Worm (Caenorhabditis elegans) whole organism, young adult: ENCODE data around the gene aakg-5.

Experiments
- B0336.3 ChIP-seq: fragments of 200-800 bp; sonication (Bioruptor generic); IDR thresholded peaks from 2 replicates; pipeline ENCODE4 v1.3.6; 2022; ENCODE audit warnings: missing genetic modification characterization, missing compliant biosample characterization
- C06A6.2 ChIP-seq: fragments of 200-800 bp; sonication (Bioruptor generic); conservative IDR thresholded peaks from 2 replicates; pipeline ENCODE4 v1.3.6; 2022; ENCODE audit warnings: missing genetic modification characterization, missing compliant biosample characterization
- F23B12.7 ChIP-seq: sonication (generic microtip); optimal IDR thresholded peaks from 2 replicates; lab custom pipeline; 2017; ENCODE audit warnings: missing genetic modification characterization, mild to moderate bottlenecking, missing compliant biosample characterization, antibody characterized with exemption, moderate library complexity; ENCODE audit not compliant: insufficient read depth
- F33H1.4 ChIP-seq: fragments of 200-800 bp; sonication (Bioruptor generic); IDR thresholded peaks from 2 replicates; pipeline ENCODE4 v1.3.6; 2022; ENCODE audit warnings: missing genetic modification reagents, missing genetic modification characterization, missing compliant biosample characterization
- F37B4.10 ChIP-seq: fragments of 200-800 bp; sonication (Bioruptor generic); IDR thresholded peaks from 2 replicates; pipeline ENCODE4 v1.3.6; 2022; ENCODE audit warnings: missing genetic modification characterization, missing compliant biosample characterization
- T07F8.4 ChIP-seq: sonication (generic microtip); optimal IDR thresholded peaks from 2 replicates; lab custom pipeline; 2016; ENCODE audit warnings: mild to moderate bottlenecking, missing genetic modification characterization, moderate library complexity, missing compliant biosample characterization
- Y53F4B.3 ChIP-seq: fragments of 200-800 bp; sonication (Bioruptor generic); IDR thresholded peaks from 2 replicates; pipeline ENCODE4 v1.3.6; 2022; ENCODE audit warnings: missing genetic modification reagents, missing genetic modification characterization, missing compliant biosample characterization
- Y53G8AR.9 ChIP-seq: fragments of 200-800 bp; sonication (Bioruptor generic); conservative IDR thresholded peaks from 2 replicates; pipeline ENCODE4 v1.3.6; 2022; ENCODE audit warnings: missing genetic modification reagents, missing genetic modification characterization, missing compliant biosample characterization
- akir-1 ChIP-seq: fragments of 200-800 bp; sonication (Bioruptor generic); optimal IDR thresholded peaks from 2 replicates; lab custom pipeline; 2018; ENCODE audit warnings: mild to moderate bottlenecking, missing genetic modification characterization, moderate library complexity, missing compliant biosample characterization
- atf-7 ChIP-seq: sonication (generic microtip); optimal IDR thresholded peaks from 2 replicates; lab custom pipeline; 2017; ENCODE audit warnings: mild to moderate bottlenecking, missing genetic modification characterization, missing compliant biosample characterization
- ceh-27 ChIP-seq: fragments of 200-800 bp; sonication (Bioruptor generic); optimal IDR thresholded peaks from 2 replicates; lab custom pipeline; 2018; ENCODE audit warnings: mild to moderate bottlenecking, missing genetic modification characterization, moderate library complexity, missing compliant biosample characterization
- ceh-40 ChIP-seq: fragments of 200-800 bp; sonication (Bioruptor generic); IDR thresholded peaks from 2 replicates; pipeline ENCODE4 v1.3.6; 2022; ENCODE audit warnings: missing genetic modification characterization, missing compliant biosample characterization
- dox-1 ChIP-seq: fragments of 200-800 bp; sonication (Bioruptor generic); IDR thresholded peaks from 2 replicates; pipeline ENCODE4 v1.3.6; 2022; ENCODE audit warnings: missing genetic modification reagents, missing genetic modification characterization, missing compliant biosample characterization
- efl-1 ChIP-seq: fragments of 150-350 bp; optimal IDR thresholded peaks from 2 replicates; lab custom pipeline; 2014; ENCODE audit warnings: missing biosample characterization, missing genetic modification reagents, missing genetic modification characterization
- egrh-3 ChIP-seq: fragments of 200-800 bp; sonication (Bioruptor generic); IDR thresholded peaks from 2 replicates; pipeline ENCODE4 v1.3.6; 2022; ENCODE audit warnings: missing genetic modification reagents, missing genetic modification characterization, missing compliant biosample characterization
- ekl-4 ChIP-seq: fragments of 200-800 bp; sonication (Bioruptor generic); IDR thresholded peaks from 2 replicates; pipeline ENCODE4 v1.3.6; 2022; ENCODE audit warnings: missing genetic modification reagents, missing genetic modification characterization, missing compliant biosample characterization
- him-1 ChIP-seq: sonication (generic microtip); optimal IDR thresholded peaks from 2 replicates; lab custom pipeline; 2016; ENCODE audit warnings: missing genotype, missing genetic modification reagents, missing genetic modification characterization, missing compliant biosample characterization
- hsf-1 ChIP-seq: fragments of 200-800 bp; sonication (Bioruptor generic); IDR thresholded peaks from 2 replicates; pipeline ENCODE4 v1.3.6; 2022; ENCODE audit warnings: missing genetic modification reagents, missing genetic modification characterization, missing compliant biosample characterization
- lin-26 ChIP-seq: fragments of 200-800 bp; sonication (Bioruptor generic); IDR thresholded peaks from 2 replicates; pipeline ENCODE4 v1.3.6; 2022; ENCODE audit warnings: missing genetic modification reagents, missing genetic modification characterization, missing compliant biosample characterization
- lin-35 ChIP-seq, 3 experiments: fragments of 150-350 bp in 2 of 3; sonication (generic microtip) in 1 of 3; optimal IDR thresholded peaks; 2 replicates each; lab custom pipeline; 2014 to 2018; ENCODE audit warnings: missing biosample characterization in 3 of 3, missing genetic modification characterization in 3 of 3, missing genetic modification reagents in 3 of 3
- madf-3 ChIP-seq: fragments of 200-800 bp; sonication (Bioruptor generic); IDR thresholded peaks from 2 replicates; pipeline ENCODE4 v1.3.6; 2022; ENCODE audit warnings: missing genetic modification reagents, missing genetic modification characterization, missing compliant biosample characterization
- nhr-27 ChIP-seq: fragments of 200-800 bp; sonication (Bioruptor generic); optimal IDR thresholded peaks from 2 replicates; lab custom pipeline; 2018; ENCODE audit warnings: mild to moderate bottlenecking, missing genetic modification characterization, moderate library complexity, missing compliant biosample characterization
- pha-4 ChIP-seq: fragments of 150-350 bp; sonication (generic microtip); optimal IDR thresholded peaks from 2 replicates; lab custom pipeline; 2014; ENCODE audit warnings: missing biosample characterization, missing genetic modification reagents, missing genetic modification characterization
- rcor-1 ChIP-seq: fragments of 200-800 bp; sonication (Bioruptor generic); IDR thresholded peaks from 2 replicates; pipeline ENCODE4 v1.3.6; 2022; ENCODE audit warnings: missing genetic modification reagents, missing genetic modification characterization, missing compliant biosample characterization
- rec-8 ChIP-seq, 2 experiments: sonication (generic microtip); optimal IDR thresholded peaks; 2 replicates each; lab custom pipeline; 2016; ENCODE audit warnings: mild to moderate bottlenecking in 2 of 2, missing genetic modification characterization in 2 of 2, missing genetic modification reagents in 2 of 2, missing genotype in 2 of 2, missing biosample characterization in 1 of 2, missing compliant biosample characterization in 1 of 2, moderate library complexity in 1 of 2
- snpc-1.1 ChIP-seq: sonication (generic microtip); optimal IDR thresholded peaks from 2 replicates; lab custom pipeline; 2017; ENCODE audit warnings: missing genetic modification characterization, mild to moderate bottlenecking, missing compliant biosample characterization, antibody characterized with exemption, moderate library complexity, missing genotype, missing genetic modification reagents; ENCODE audit not compliant: insufficient read depth
- somi-1 ChIP-seq: fragments of 200-800 bp; sonication (Bioruptor generic); optimal IDR thresholded peaks from 2 replicates; lab custom pipeline; 2018; ENCODE audit warnings: mild to moderate bottlenecking, missing genetic modification characterization, missing compliant biosample characterization
- tbp1 ChIP-seq: fragments of 200-800 bp; sonication (Bioruptor generic); optimal IDR thresholded peaks from 2 replicates; lab custom pipeline; 2018; ENCODE audit warnings: mild to moderate bottlenecking, missing genetic modification characterization, missing compliant biosample characterization
- tlf-1 ChIP-seq: fragments of 200-800 bp; sonication (Bioruptor generic); optimal IDR thresholded peaks from 2 replicates; lab custom pipeline; 2018; ENCODE audit warnings: mild to moderate bottlenecking, missing genetic modification characterization, missing compliant biosample characterization
- xnd-1 ChIP-seq: sonication (generic microtip); optimal IDR thresholded peaks from 2 replicates; lab custom pipeline; 2016; ENCODE audit warnings: missing genotype, missing genetic modification reagents, missing genetic modification characterization, missing compliant biosample characterization
- zim-3 ChIP-seq: sonication (generic microtip); optimal IDR thresholded peaks from 2 replicates; lab custom pipeline; 2017; ENCODE audit warnings: mild to moderate bottlenecking, missing genetic modification characterization, moderate library complexity, missing compliant biosample characterization

Gene aakg-5

DNA sequence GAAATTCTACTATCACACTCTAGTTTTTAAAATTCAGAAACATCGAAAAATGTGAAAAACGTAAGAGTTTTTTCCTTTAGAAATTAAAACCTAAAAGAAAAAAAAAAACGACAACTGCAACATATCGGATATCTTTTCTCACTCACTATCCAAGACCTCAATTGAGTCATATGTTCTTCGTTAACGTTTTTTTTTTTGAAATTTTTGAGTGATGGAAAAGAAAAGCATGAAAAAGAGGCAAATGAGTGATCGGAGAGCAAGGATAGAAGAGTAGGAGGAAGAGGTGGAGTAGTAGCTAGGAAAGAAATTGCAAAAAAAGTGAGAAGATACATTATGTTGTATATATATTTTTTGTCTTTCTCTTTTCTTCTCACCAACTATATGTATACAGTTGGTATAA, 14.6 kb upstream of the aakg-5 start (continued):
- TF ChIP-seq lin-26 (no peak), T07F8.4 (tag; lab: Kevin White, UChicago) (no peak)

DNA sequence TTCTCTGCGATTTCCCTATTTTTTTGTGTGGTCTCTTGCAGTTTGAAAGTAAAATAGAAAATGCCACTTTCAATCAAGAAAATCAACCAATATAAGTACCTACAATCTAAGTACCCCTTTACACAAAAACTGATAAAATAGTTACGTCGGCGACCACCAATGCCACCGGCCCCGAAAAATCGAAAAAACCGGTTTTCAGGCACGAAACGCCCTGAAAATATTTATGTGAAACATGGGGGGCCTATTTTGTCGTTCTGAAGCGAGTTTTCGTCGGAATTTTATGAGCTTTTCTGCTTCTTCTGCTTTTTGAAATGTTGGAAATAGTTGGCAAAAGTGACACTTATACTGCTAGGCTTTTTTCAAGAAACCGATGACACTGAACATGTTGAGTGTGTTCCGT, 13.7 kb upstream of the aakg-5 start:
- TF ChIP-seq Y53G8AR.9 (GFP tag; lab: Robert Waterston, UW) (no peak), F37B4.10 (no peak), hsf-1 (GFP tag; lab: Robert Waterston, UW) (no peak), efl-1 (GFP tag; lab: Kevin White, UChicago) (no peak), him-1 (tag; lab: Kevin White, UChicago) (no peak), rcor-1 (no peak), somi-1 (GFP tag; lab: Kevin White, UChicago) (no peak)

DNA sequence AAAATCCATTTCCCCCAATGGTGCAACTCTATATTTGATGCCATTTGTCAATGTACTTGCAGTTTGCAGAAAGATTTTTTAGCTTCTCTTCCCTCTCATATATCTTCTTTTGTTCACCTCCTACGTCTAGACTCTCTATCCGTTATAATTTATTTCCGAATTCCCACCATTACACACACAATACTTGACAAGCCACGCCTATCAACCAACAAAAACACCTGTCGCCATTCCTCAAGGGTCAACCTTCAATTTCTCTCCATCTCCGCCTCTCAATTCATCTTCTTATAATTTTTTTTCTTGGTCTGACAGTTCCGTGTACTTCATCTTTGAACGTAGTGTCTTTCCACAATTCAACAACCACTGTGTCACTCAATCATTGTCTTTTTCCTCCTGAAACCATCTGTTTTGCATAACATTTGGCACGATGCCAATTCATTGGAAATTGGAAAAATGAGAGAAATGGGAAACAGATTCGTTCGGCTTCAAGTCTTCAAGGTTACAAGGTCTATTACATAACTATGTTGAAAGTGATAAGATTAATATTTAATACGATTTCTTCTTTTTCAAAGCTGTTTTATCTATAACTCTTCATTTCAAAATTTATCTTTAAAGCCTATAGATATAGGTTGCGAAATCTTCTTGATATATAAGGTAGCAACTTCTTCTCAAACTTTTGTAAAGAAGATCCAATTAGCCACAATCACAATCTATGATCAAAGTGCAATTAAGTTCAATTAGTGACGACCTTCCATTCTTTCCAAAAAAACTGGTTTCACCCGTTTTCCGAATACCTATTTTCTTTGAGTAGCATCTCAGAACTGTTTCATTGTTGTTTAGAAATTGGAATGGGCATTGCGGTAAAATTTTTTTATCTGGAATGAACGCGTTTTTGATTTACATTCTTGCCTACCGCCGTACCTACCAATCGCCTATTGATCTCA, 12.0 kb upstream of the aakg-5 start:
- 0 out of 2 replicates have a peak, but pooled peaks have one; percentile 30 for TF ChIP-seq madf-3 (GFP tag; lab: Robert Waterston, UW)
- no peak for TF ChIP-seq akir-1 (GFP tag; lab: Kevin White, UChicago)

- peak; percentile 12 for TF ChIP-seq ceh-27
- no peak for TF ChIP-seq tbp1
- TF ChIP-seq xnd-1, result no peak
Observed at ce11 chrII:9984866-9985336, 10.0 kb upstream of the aakg-5 start.

- TF ChIP-seq pha-4 (tag; lab: Kevin White, UChicago) (no peak), rec-8 (tag; optimal IDR thresholded peaks at IDR 0.05; lab: Kevin White, UChicago) (no peak), tlf-1 (GFP tag; lab: Kevin White, UChicago) (no peak), F23B12.7 (no peak), T07F8.4 (tag; lab: Kevin White, UChicago) (no peak), snpc-1.1 (no peak), nhr-27 (no peak), C06A6.2 (GFP tag; lab: Robert Waterston, UW) (no peak), ceh-40 (GFP tag; lab: Robert Waterston, UW) (no peak), dox-1 (GFP tag; lab: Robert Waterston, UW) (no peak), somi-1 (GFP tag; lab: Kevin White, UChicago) (no peak), atf-7 (tag; lab: Kevin White, UChicago) (no peak), ekl-4 (GFP tag; lab: Robert Waterston, UW) (no peak), F33H1.4 (GFP tag; lab: Robert Waterston, UW) (no peak), Y53F4B.3 (GFP tag; lab: Robert Waterston, UW) (no peak), lin-35 (GFP tag; optimal IDR thresholded peaks at IDR 0.05; lab: Kevin White, UChicago) (no peak), egrh-3 (no peak), B0336.3 (GFP tag; lab: Robert Waterston, UW) (no peak), zim-3 (no peak)
Observed at ce11 chrII:9982437-9982836, 7.5 kb upstream of the aakg-5 start.
